Worm (Caenorhabditis elegans): ENCODE results near the gene gut-2.

Gene gut-2

ce11 chrV:13468190-13468765 is 29.2 kb upstream of the gut-2 start, which contains the start of the genes F25H9.6 and F25H9.7 (continued):
- TF ChIP-seq unc-3 (GFP tag; conservative IDR thresholded peaks at IDR 0.05) (no peak), unc-3 (tag; optimal IDR thresholded peaks at IDR 0.05) (no peak), ceh-14 (tag; optimal IDR thresholded peaks at IDR 0.05) (peak; percentile 76), ceh-18 (tag; optimal IDR thresholded peaks at IDR 0.05) (peak; percentile 33), che-1 (tag; optimal IDR thresholded peaks at IDR 0.05) (no peak), ama-1 (optimal IDR thresholded peaks at IDR 0.05) (no peak), pat-9 (tag; optimal IDR thresholded peaks at IDR 0.05) (no peak), nhr-11 (tag; optimal IDR thresholded peaks at IDR 0.05) (no peak), pag-3 (tag; optimal IDR thresholded peaks at IDR 0.05; ENCODE audit: borderline replicate concordance) (peak; percentile 17), mec-3 (tag; optimal IDR thresholded peaks at IDR 0.05; ENCODE audit: borderline replicate concordance) (peak; percentile 92), odd-2 (tag; optimal IDR thresholded peaks at IDR 0.05) (no peak), unc-55 (GFP tag; optimal IDR thresholded peaks at IDR 0.05) (no peak), K02D7.2 (tag; optimal IDR thresholded peaks at IDR 0.05) (no peak), ceh-30 (tag; optimal IDR thresholded peaks at IDR 0.05) (no peak), dve-1 (tag; optimal IDR thresholded peaks at IDR 0.05) (no peak), lim-6 (tag; optimal IDR thresholded peaks at IDR 0.05) (peak; percentile 86), ceh-31 (tag; optimal IDR thresholded peaks at IDR 0.05) (peak; percentile 98), ceh-22 (tag; optimal IDR thresholded peaks at IDR 0.05) (no peak), ceh-9 (tag; optimal IDR thresholded peaks at IDR 0.05) (no peak), zip-5 (tag; optimal IDR thresholded peaks at IDR 0.05) (peak; percentile 91), ceh-34 (tag; optimal IDR thresholded peaks at IDR 0.05) (peak; percentile 62), ahr-1 (tag; optimal IDR thresholded peaks at IDR 0.05) (peak; percentile 53), ceh-2 (tag; optimal IDR thresholded peaks at IDR 0.05) (peak; percentile 97), sox-2 (GFP tag; IDR thresholded peaks at IDR 0.05) (no peak), Y22D7AL.16 (tag; optimal IDR thresholded peaks at IDR 0.05) (no peak), hlh-6 (tag; optimal IDR thresholded peaks at IDR 0.05) (peak; percentile 52), elt-2 (tag; optimal IDR thresholded peaks at IDR 0.05) (peak; percentile 64), C08G9.2 (tag; optimal IDR thresholded peaks at IDR 0.05) (peak; percentile 98), F13H6.1 (tag; optimal IDR thresholded peaks at IDR 0.05) (peak; percentile 80), sox-4 (tag; optimal IDR thresholded peaks at IDR 0.05) (no peak), ztf-16 (tag; optimal IDR thresholded peaks at IDR 0.05) (peak; percentile 54), nhr-232 (tag; optimal IDR thresholded peaks at IDR 0.05) (no peak), lin-11 (tag; optimal IDR thresholded peaks at IDR 0.05) (peak; percentile 22), ref-2 (tag; optimal IDR thresholded peaks at IDR 0.05) (peak; percentile 94), pros-1 (tag; optimal IDR thresholded peaks at IDR 0.05) (no peak), npax-4 (tag; optimal IDR thresholded peaks at IDR 0.05) (no peak), elt-4 (tag; optimal IDR thresholded peaks at IDR 0.05) (no peak), sdc-2 (tag; optimal IDR thresholded peaks at IDR 0.05) (peak; percentile 41)

ce11 chrV:13472062-13472461 is 25.4 kb upstream of the gut-2 start:
- TF ChIP-seq hlh-15 (tag; optimal IDR thresholded peaks at IDR 0.05) (no peak), ceh-30 (tag; optimal IDR thresholded peaks at IDR 0.05) (no peak), ceh-31 (tag; optimal IDR thresholded peaks at IDR 0.05) (no peak), ceh-19 (GFP tag; optimal IDR thresholded peaks at IDR 0.05) (no peak), ceh-34 (tag; optimal IDR thresholded peaks at IDR 0.05) (no peak), fkh-10 (GFP tag; optimal IDR thresholded peaks at IDR 0.05) (no peak), C38D4.7 (GFP tag; optimal IDR thresholded peaks at IDR 0.05) (no peak), unc-42 (tag; optimal IDR thresholded peaks at IDR 0.05) (no peak), unc-86 (tag; optimal IDR thresholded peaks at IDR 0.05) (no peak), dve-1 (tag; optimal IDR thresholded peaks at IDR 0.05) (no peak), elt-4 (tag; optimal IDR thresholded peaks at IDR 0.05) (no peak)

All from whole organism, late embryonic.